Worm (Caenorhabditis elegans) whole organism, L3 larva: ENCODE results near the gene fbxb-58.
A peak's percentile ranks its signal among the peaks of the same experiment; 100 is the strongest.

Experiments
- ceh-28 ChIP-seq: fragments of 150-350 bp; optimal IDR thresholded peaks from 2 replicates; lab custom pipeline; 2014; ENCODE audit warnings: missing biosample characterization, missing genetic modification reagents, missing genetic modification characterization
- ceh-82 ChIP-seq: fragments of 150-350 bp; optimal IDR thresholded peaks from 2 replicates; lab custom pipeline; 2014; ENCODE audit warnings: missing biosample characterization, missing genetic modification characterization
- ceh-9 ChIP-seq: sonication (generic microtip); optimal IDR thresholded peaks from 2 replicates; lab custom pipeline; 2018; ENCODE audit warnings: missing biosample characterization, missing genetic modification characterization
- daf-12 ChIP-seq: fragments of 150-350 bp; optimal IDR thresholded peaks from 2 replicates; lab custom pipeline; 2014; ENCODE audit warnings: missing biosample characterization, missing genetic modification reagents, missing genetic modification characterization
- egl-5 ChIP-seq: fragments of 150-350 bp; optimal IDR thresholded peaks from 2 replicates; lab custom pipeline; 2017; ENCODE audit warnings: missing biosample characterization, missing genetic modification reagents, missing genetic modification characterization, inconsistent platforms
- elt-1 ChIP-seq: fragments of 150-350 bp; optimal IDR thresholded peaks from 2 replicates; lab custom pipeline; 2014; ENCODE audit warnings: missing biosample characterization, missing genetic modification characterization
- fkh-10 ChIP-seq: sonication (generic microtip); optimal IDR thresholded peaks from 2 replicates; lab custom pipeline; 2017; ENCODE audit warnings: missing biosample characterization, missing genetic modification reagents, missing genetic modification characterization
- fos-1 ChIP-seq: fragments of 150-350 bp; optimal IDR thresholded peaks from 2 replicates; lab custom pipeline; 2014; ENCODE audit warnings: missing biosample characterization, missing genetic modification characterization
- hmg-11 ChIP-seq: sonication (generic microtip); optimal IDR thresholded peaks from 2 replicates; lab custom pipeline; 2016; ENCODE audit warnings: missing genetic modification characterization, missing compliant biosample characterization
- jun-1 ChIP-seq: fragments of 150-350 bp; optimal IDR thresholded peaks from 2 replicates; lab custom pipeline; 2014; ENCODE audit warnings: missing biosample characterization, missing genetic modification reagents, missing genetic modification characterization
- lin-15B ChIP-seq: fragments of 150-350 bp; optimal IDR thresholded peaks from 2 replicates; lab custom pipeline; 2014; ENCODE audit warnings: missing biosample characterization, missing genetic modification characterization
- lin-39 ChIP-seq: fragments of 150-350 bp; optimal IDR thresholded peaks from 2 replicates; lab custom pipeline; 2018; ENCODE audit warnings: missing biosample characterization, missing genetic modification reagents, missing genetic modification characterization
- mdl-1 ChIP-seq: fragments of 150-350 bp; optimal IDR thresholded peaks from 2 replicates; lab custom pipeline; 2014; ENCODE audit warnings: missing biosample characterization, missing genetic modification characterization
- nfya-1 ChIP-seq: sonication (generic microtip); optimal IDR thresholded peaks from 2 replicates; lab custom pipeline; 2017; ENCODE audit warnings: missing genetic modification characterization, mild to moderate bottlenecking, missing compliant biosample characterization, antibody characterized with exemption, moderate library complexity; ENCODE audit not compliant: insufficient read depth
- nhr-23 ChIP-seq: fragments of 150-350 bp; optimal IDR thresholded peaks from 2 replicates; lab custom pipeline; 2014; ENCODE audit warnings: missing biosample characterization, missing genetic modification reagents, missing genetic modification characterization
- nhr-237 ChIP-seq: fragments of 150-350 bp; optimal IDR thresholded peaks from 2 replicates; lab custom pipeline; 2014; ENCODE audit warnings: missing biosample characterization, missing genetic modification characterization
- nhr-67 ChIP-seq: fragments of 150-350 bp; optimal IDR thresholded peaks from 2 replicates; lab custom pipeline; 2014; ENCODE audit warnings: missing biosample characterization, missing genetic modification characterization
- nhr-76 ChIP-seq: fragments of 150-350 bp; sonication (generic microtip); optimal IDR thresholded peaks from 5 replicates; lab custom pipeline; 2014; ENCODE audit warnings: missing biosample characterization, missing genetic modification characterization
- nhr-77 ChIP-seq: fragments of 150-350 bp; optimal IDR thresholded peaks from 2 replicates; lab custom pipeline; 2014; ENCODE audit warnings: missing biosample characterization, missing genetic modification characterization
- pha-4 ChIP-seq: fragments of 150-350 bp; optimal IDR thresholded peaks from 2 replicates; lab custom pipeline; 2014; ENCODE audit warnings: missing biosample characterization, missing genetic modification reagents, missing genetic modification characterization
- sea-2 ChIP-seq: fragments of 150-350 bp; sonication (generic microtip); optimal IDR thresholded peaks from 4 replicates; lab custom pipeline; 2014; ENCODE audit warnings: missing biosample characterization, missing genetic modification reagents, missing genetic modification characterization
- skn-1 ChIP-seq: fragments of 150-350 bp; optimal IDR thresholded peaks from 2 replicates; lab custom pipeline; 2014; ENCODE audit warnings: missing biosample characterization, missing genetic modification characterization
- snpc-4 ChIP-seq: fragments of 150-350 bp; optimal IDR thresholded peaks from 2 replicates; lab custom pipeline; 2014; ENCODE audit warnings: missing biosample characterization, missing genetic modification characterization
- tbx-2 ChIP-seq: sonication (generic microtip); optimal IDR thresholded peaks from 2 replicates; lab custom pipeline; 2016; ENCODE audit warnings: mild to moderate bottlenecking, missing genetic modification characterization, missing compliant biosample characterization

The fbxb-58 gene

DNA sequence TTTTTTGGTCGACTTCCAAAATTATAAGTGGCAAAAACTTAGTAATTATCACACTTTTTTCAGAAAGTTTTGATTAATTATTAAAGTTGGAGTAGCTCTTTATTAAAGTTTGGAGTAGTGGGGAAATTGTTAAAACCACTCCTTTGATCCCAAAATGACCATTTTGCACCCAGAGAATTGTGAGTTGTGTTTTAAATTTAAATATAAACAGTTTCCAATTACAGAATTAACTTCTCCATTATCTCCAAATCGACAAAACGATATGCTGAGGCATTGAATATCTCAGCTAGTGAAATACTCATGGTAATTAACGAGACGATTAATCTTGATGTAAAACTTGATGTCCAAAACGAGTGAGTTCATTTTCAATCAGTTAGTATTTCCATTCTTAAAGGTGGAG, at the start of gene fbxb-58:
TSS of gene fbxb-58 (plus strand) at position 301 of the 400 bp plus-strand sequence.
- TF ChIP-seq nhr-67 (tag; lab: Kevin White, UChicago): no peak
- TF ChIP-seq snpc-4 (tag; lab: Kevin White, UChicago): no peak
- no peak for TF ChIP-seq sea-2 (GFP tag; lab: Kevin White, UChicago)
- TF ChIP-seq lin-15B (tag; lab: Kevin White, UChicago): no peak
- no peak for TF ChIP-seq nfya-1 (tag; lab: Kevin White, UChicago)
- no peak for TF ChIP-seq ceh-28 (tag; lab: Kevin White, UChicago)
- no peak for TF ChIP-seq fos-1 (tag; lab: Kevin White, UChicago)

ce11 chrX:1578682-1579081, 49.3 kb upstream of the fbxb-58 start:
- peak; percentile 40 for TF ChIP-seq nhr-23
- TF ChIP-seq tbx-2 (tag; lab: Kevin White, UChicago): no peak

- no peak for TF ChIP-seq nhr-76 (tag; lab: Kevin White, UChicago)
- TF ChIP-seq sea-2 (GFP tag; lab: Kevin White, UChicago): no peak
- no peak for TF ChIP-seq tbx-2 (tag; lab: Kevin White, UChicago)
- TF ChIP-seq elt-1: no peak
- no peak for TF ChIP-seq ceh-9 (tag; lab: Kevin White, UChicago)
- TF ChIP-seq, all 47 proteins: peak for 0
These were observed 44.0 kb upstream of the fbxb-58 start for ce11 chrX:1583980-1584379.

ce11 chrX:1587082-1587481, 40.9 kb upstream of the fbxb-58 start:
- TF ChIP-seq egl-5 (tag; lab: Kevin White, UChicago): no peak
- TF ChIP-seq elt-1: peak; percentile 63

DNA sequence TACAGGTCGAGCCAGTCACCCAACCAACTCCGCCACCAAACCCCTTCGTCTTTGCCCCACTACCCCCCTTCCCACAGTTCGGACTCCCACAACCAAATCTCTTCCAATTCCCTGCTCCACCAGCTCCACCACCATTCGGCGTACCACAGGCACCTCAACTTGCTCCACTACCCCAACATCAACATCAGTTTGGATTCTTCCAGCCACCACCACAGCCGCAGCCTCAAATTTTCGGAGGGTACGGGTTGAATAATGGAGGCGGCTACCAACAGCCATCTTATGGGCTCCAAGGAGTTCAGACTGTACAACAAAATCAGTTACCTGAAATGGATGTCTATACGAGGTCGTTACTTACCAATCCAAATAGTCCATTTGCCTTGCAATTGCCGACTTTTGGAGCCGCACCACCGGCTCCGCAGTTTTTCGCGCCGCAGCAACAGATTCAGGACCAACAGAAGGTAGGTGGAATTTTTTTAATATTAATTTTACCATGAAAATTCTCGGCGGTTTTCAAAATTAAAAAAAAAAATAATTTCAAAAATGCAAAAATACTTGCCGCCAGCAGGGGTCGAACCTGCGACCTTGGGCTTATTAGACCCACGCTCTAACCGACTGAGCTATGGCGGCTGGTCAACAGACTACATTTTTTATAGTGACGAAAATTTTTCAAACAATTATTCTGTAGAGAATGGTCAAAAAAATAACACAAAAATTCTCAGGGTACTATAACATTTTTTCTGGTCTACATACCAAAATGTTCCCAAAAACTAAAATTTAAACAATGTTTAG, 38.6 kb upstream of the fbxb-58 start:
- TF ChIP-seq lin-15B (tag; lab: Kevin White, UChicago) (no peak), tbx-2 (tag; lab: Kevin White, UChicago) (no peak), elt-1 (no peak), ceh-82 (no peak)

DNA sequence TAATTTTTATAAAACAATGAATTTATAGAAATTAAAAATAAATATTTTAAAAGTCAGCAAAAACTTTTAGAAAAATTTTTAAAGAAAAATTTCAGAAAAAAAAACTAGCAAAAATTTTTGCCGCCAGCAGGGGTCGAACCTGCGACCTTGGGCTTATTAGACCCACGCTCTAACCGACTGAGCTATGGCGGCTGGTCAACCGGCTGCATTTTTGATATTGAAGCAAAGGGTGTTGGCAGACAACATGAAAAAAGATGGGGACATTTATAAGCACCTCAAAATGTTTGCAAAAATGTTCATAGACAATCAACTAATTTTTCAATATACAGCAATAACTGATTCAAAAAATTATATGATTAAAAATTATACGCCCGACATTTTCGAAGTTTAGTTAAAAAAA, 38.0 kb upstream of the fbxb-58 start:
- no peak for TF ChIP-seq nhr-77 (tag; lab: Kevin White, UChicago)
- TF ChIP-seq skn-1 (tag; lab: Kevin White, UChicago): no peak
- no peak for TF ChIP-seq lin-15B (tag; lab: Kevin White, UChicago)
- no peak for TF ChIP-seq fkh-10 (GFP tag; lab: Kevin White, UChicago)
- no peak for TF ChIP-seq ceh-28 (tag; lab: Kevin White, UChicago)
- peak; percentile 19 for TF ChIP-seq pha-4 (tag; lab: Kevin White, UChicago)
- no peak for TF ChIP-seq nhr-237 (tag; lab: Kevin White, UChicago)
- TF ChIP-seq daf-12 (tag; lab: Kevin White, UChicago): no peak

ce11 chrX:1598061-1598690, 29.8 kb upstream of the fbxb-58 start:
- no peak for TF ChIP-seq fos-1 (tag; lab: Kevin White, UChicago)
- TF ChIP-seq nfya-1 (tag; lab: Kevin White, UChicago): peak; percentile 76
- TF ChIP-seq, all 47 proteins: peak for 1

DNA sequence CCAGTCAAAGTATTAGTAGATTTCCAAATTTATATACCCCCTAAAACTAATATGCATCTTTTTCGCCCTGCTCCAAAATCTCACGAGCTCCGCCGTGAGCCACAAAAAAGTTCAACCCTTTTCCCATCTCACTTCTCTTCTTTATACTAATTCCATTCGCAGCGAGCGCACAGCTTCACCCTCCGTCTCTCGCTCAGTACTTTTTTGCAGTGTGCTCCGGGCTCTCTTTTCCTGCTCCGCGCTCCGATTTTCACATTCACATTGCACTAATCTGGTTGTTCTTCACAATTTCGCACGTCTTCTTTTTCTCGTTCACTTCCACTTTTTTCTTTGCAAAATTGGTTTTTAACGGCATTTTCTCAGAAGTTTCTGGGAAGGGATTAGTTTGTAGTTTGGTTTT, 28.6 kb upstream of the fbxb-58 start:
- TF ChIP-seq hmg-11 (peak; percentile 52), pha-4 (tag; lab: Kevin White, UChicago) (no peak), mdl-1 (tag; lab: Kevin White, UChicago) (no peak), nfya-1 (tag; lab: Kevin White, UChicago) (peak; percentile 31), jun-1 (no peak), lin-39 (tag; lab: Kevin White, UChicago) (peak; percentile 45)
